Worm (Caenorhabditis elegans): ENCODE measurements around the gene unc-25.

DNA sequence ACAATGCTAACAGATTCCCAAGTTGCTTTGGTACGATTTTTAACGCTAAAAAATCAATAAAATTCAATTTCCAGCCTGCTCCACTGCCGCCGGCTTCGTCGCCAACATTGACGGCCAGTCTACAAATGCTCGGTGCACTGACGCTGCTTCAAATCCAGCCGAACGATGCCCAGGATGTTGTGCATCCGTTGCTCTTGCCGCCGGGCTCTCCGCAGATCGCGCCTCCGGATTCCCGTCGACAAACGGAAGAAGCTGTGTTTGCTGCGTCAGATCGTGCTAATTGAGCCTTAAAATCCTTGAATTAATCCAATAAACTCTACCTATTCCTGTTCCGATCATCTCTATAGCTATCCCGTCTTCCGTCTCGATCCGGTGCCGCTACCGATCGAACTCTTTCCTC lies 11.3 kb upstream of the unc-25 start:
- TF ChIP-seq elt-1 (tag; optimal IDR thresholded peaks at IDR 0.05) (no peak), ceh-82 (tag; optimal IDR thresholded peaks at IDR 0.05) (no peak), elt-3 (tag; optimal IDR thresholded peaks at IDR 0.05) (no peak), snpc-4 (tag; optimal IDR thresholded peaks at IDR 0.05) (no peak), zag-1 (tag; optimal IDR thresholded peaks at IDR 0.05) (no peak), nhr-77 (tag; optimal IDR thresholded peaks at IDR 0.05) (no peak), fos-1 (tag; optimal IDR thresholded peaks at IDR 0.05) (no peak), unc-62 (GFP tag; optimal IDR thresholded peaks at IDR 0.05) (no peak)
